Worm (Caenorhabditis elegans): Measurements from ENCODE around the gene ptp-1.

DNA sequence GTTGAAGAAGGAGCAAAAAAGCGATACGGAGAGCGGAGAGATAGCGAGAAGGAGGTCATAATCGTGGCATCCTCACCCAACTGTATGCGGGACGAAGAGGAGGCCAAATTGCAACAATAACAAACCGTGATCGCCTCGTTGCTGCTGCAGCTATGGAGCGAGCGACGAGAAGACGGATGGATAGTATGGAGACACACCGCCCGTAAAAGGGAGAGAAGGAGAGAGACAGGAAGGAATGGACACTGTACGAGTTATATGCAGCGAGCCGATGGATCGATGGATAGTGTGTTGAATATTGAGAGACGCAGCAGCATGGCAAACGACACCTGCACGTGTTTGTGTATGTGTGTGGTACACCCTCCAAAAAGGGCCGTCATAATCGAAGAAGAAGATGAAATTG, 33.2 kb downstream of the ptp-1 start:
- TF ChIP-seq efl-1 (optimal IDR thresholded peaks at IDR 0.05) (no peak), efl-1 (GFP tag; optimal IDR thresholded peaks at IDR 0.05 in 1 of 2) (no peak), ztf-4 (tag; optimal IDR thresholded peaks at IDR 0.05) (no peak), snpc-4 (tag; optimal IDR thresholded peaks at IDR 0.05) (no peak)

Measured in whole organism, L1 larva.